Worm (Caenorhabditis elegans) whole organism, late embryonic: ENCODE data around the gene F54H5.14.
A peak's percentile ranks its signal among the peaks of the same experiment; 100 is the strongest.

Experiments
- C08G9.2 ChIP-seq: sonication (generic microtip); optimal IDR thresholded peaks from 2 replicates; lab custom pipeline; 2016; ENCODE audit warnings: mild to moderate bottlenecking, missing genetic modification characterization, moderate library complexity, missing compliant biosample characterization
- C38D4.7 ChIP-seq: fragments of 200-800 bp; sonication (Bioruptor generic); optimal IDR thresholded peaks from 2 replicates; lab custom pipeline; 2018; ENCODE audit warnings: mild to moderate bottlenecking, missing genetic modification characterization, moderate library complexity, missing compliant biosample characterization
- F13H6.1 ChIP-seq: sonication (generic microtip); optimal IDR thresholded peaks from 2 replicates; lab custom pipeline; 2016; ENCODE audit warnings: missing genetic modification characterization, missing compliant biosample characterization
- K09A11.1 ChIP-seq: sonication (generic microtip); optimal IDR thresholded peaks from 2 replicates; lab custom pipeline; 2017; ENCODE audit warnings: antibody characterized with exemption, mild to moderate bottlenecking, missing genetic modification characterization, missing compliant biosample characterization; ENCODE audit not compliant: insufficient read depth
- T23F11.4 ChIP-seq: fragments of 200-800 bp; sonication (Bioruptor generic); optimal IDR thresholded peaks from 2 replicates; lab custom pipeline; 2018; ENCODE audit warnings: mild to moderate bottlenecking, missing genetic modification characterization, missing compliant biosample characterization
- ahr-1 ChIP-seq: sonication (generic microtip); optimal IDR thresholded peaks from 2 replicates; lab custom pipeline; 2016; ENCODE audit warnings: missing genetic modification characterization, missing compliant biosample characterization
- ama-1 ChIP-seq: fragments of 150-350 bp; optimal IDR thresholded peaks from 2 replicates; lab custom pipeline; 2014
- ceh-14 ChIP-seq: sonication (generic microtip); optimal IDR thresholded peaks from 2 replicates; lab custom pipeline; 2016; ENCODE audit warnings: missing genotype, missing genetic modification characterization, missing compliant biosample characterization
- ceh-19 ChIP-seq: fragments of 200-800 bp; sonication (Bioruptor generic); optimal IDR thresholded peaks from 2 replicates; lab custom pipeline; 2018; ENCODE audit warnings: mild to moderate bottlenecking, missing genetic modification characterization, missing compliant biosample characterization
- ceh-2 ChIP-seq: sonication (generic microtip); optimal IDR thresholded peaks from 2 replicates; lab custom pipeline; 2016; ENCODE audit warnings: missing genotype, missing genetic modification characterization, missing compliant biosample characterization
- ceh-22 ChIP-seq: sonication (generic microtip); optimal IDR thresholded peaks from 2 replicates; lab custom pipeline; 2017; ENCODE audit warnings: missing biosample characterization, missing genetic modification characterization
- ceh-24 ChIP-seq: sonication (generic microtip); optimal IDR thresholded peaks from 2 replicates; lab custom pipeline; 2016; ENCODE audit warnings: mild to moderate bottlenecking, missing genetic modification characterization, missing compliant biosample characterization
- ceh-30 ChIP-seq: fragments of 150-350 bp; optimal IDR thresholded peaks from 2 replicates; lab custom pipeline; 2014; ENCODE audit warnings: missing biosample characterization, missing genetic modification characterization
- ceh-31 ChIP-seq: sonication (generic microtip); optimal IDR thresholded peaks from 2 replicates; lab custom pipeline; 2016; ENCODE audit warnings: missing genetic modification characterization, missing compliant biosample characterization
- ceh-34 ChIP-seq: sonication (generic microtip); optimal IDR thresholded peaks from 2 replicates; lab custom pipeline; 2016; ENCODE audit warnings: mild to moderate bottlenecking, missing genetic modification characterization, missing compliant biosample characterization
- ceh-48 ChIP-seq: sonication (generic microtip); optimal IDR thresholded peaks from 2 replicates; lab custom pipeline; 2016; ENCODE audit warnings: missing genetic modification characterization, inconsistent platforms, missing compliant biosample characterization
- ceh-6 ChIP-seq: fragments of 200-800 bp; sonication (Bioruptor generic); optimal IDR thresholded peaks from 2 replicates; lab custom pipeline; 2018; ENCODE audit warnings: mild to moderate bottlenecking, missing genetic modification characterization, missing compliant biosample characterization
- ceh-9 ChIP-seq: sonication (generic microtip); optimal IDR thresholded peaks from 2 replicates; lab custom pipeline; 2016; ENCODE audit warnings: mild to moderate bottlenecking, missing genetic modification characterization, inconsistent platforms, missing compliant biosample characterization
- che-1 ChIP-seq: sonication (generic microtip); optimal IDR thresholded peaks from 2 replicates; lab custom pipeline; 2016; ENCODE audit warnings: mild to moderate bottlenecking, missing genetic modification characterization, missing compliant biosample characterization
- elt-4 ChIP-seq: sonication (generic microtip); optimal IDR thresholded peaks from 2 replicates; lab custom pipeline; 2016; ENCODE audit warnings: missing genetic modification characterization, missing compliant biosample characterization
- eyg-1 ChIP-seq: sonication (generic microtip); optimal IDR thresholded peaks from 2 replicates; lab custom pipeline; 2016; ENCODE audit warnings: missing genotype, missing genetic modification characterization, missing compliant biosample characterization
- fkh-6 ChIP-seq: sonication (generic microtip); optimal IDR thresholded peaks from 2 replicates; lab custom pipeline; 2016; ENCODE audit warnings: missing genetic modification characterization, missing compliant biosample characterization
- gmeb-2 ChIP-seq: sonication (generic microtip); optimal IDR thresholded peaks from 2 replicates; lab custom pipeline; 2016; ENCODE audit warnings: missing genetic modification characterization, inconsistent platforms, missing compliant biosample characterization
- hlh-15 ChIP-seq: sonication (generic microtip); optimal IDR thresholded peaks from 2 replicates; lab custom pipeline; 2016; ENCODE audit warnings: missing genetic modification characterization, missing compliant biosample characterization
- hlh-30 ChIP-seq: sonication (generic microtip); optimal IDR thresholded peaks from 2 replicates; lab custom pipeline; 2017; ENCODE audit warnings: antibody characterized with exemption, missing genetic modification characterization, missing compliant biosample characterization; ENCODE audit not compliant: insufficient read depth
- hlh-6 ChIP-seq: sonication (generic microtip); optimal IDR thresholded peaks from 2 replicates; lab custom pipeline; 2016; ENCODE audit warnings: missing genotype, missing genetic modification characterization, missing compliant biosample characterization
- lim-6 ChIP-seq: sonication (generic microtip); optimal IDR thresholded peaks from 2 replicates; lab custom pipeline; 2016; ENCODE audit warnings: missing genetic modification characterization, missing compliant biosample characterization
- lin-11 ChIP-seq: fragments of 200-800 bp; sonication (Bioruptor generic); optimal IDR thresholded peaks from 2 replicates; lab custom pipeline; 2018; ENCODE audit warnings: mild to moderate bottlenecking, missing genetic modification characterization, missing compliant biosample characterization
- nhr-232 ChIP-seq: sonication (generic microtip); optimal IDR thresholded peaks from 2 replicates; lab custom pipeline; 2016; ENCODE audit warnings: missing genetic modification characterization, missing compliant biosample characterization
- odd-2 ChIP-seq: sonication (generic microtip); optimal IDR thresholded peaks from 2 replicates; lab custom pipeline; 2017; ENCODE audit warnings: antibody characterized with exemption, mild to moderate bottlenecking, missing genetic modification characterization, missing compliant biosample characterization
- pha-2 ChIP-seq: sonication (generic microtip); optimal IDR thresholded peaks from 2 replicates; lab custom pipeline; 2017; ENCODE audit warnings: mild to moderate bottlenecking, missing genetic modification characterization, missing compliant biosample characterization
- pqm-1 ChIP-seq: sonication (generic microtip); optimal IDR thresholded peaks from 2 replicates; lab custom pipeline; 2016; ENCODE audit warnings: missing genetic modification characterization, missing compliant biosample characterization
- pros-1 ChIP-seq: fragments of 150-350 bp; optimal IDR thresholded peaks from 2 replicates; lab custom pipeline; 2014; ENCODE audit warnings: missing biosample characterization, missing genetic modification reagents, missing genetic modification characterization
- rnt-1 ChIP-seq: sonication (generic microtip); optimal IDR thresholded peaks from 2 replicates; lab custom pipeline; 2016; ENCODE audit warnings: missing genetic modification characterization, missing compliant biosample characterization
- sdc-2 ChIP-seq: sonication (generic microtip); optimal IDR thresholded peaks from 2 replicates; lab custom pipeline; 2016; ENCODE audit warnings: missing genotype, missing genetic modification characterization, missing compliant biosample characterization
- sox-4 ChIP-seq: sonication (generic microtip); optimal IDR thresholded peaks from 2 replicates; lab custom pipeline; 2017; ENCODE audit warnings: mild to moderate bottlenecking, missing genetic modification characterization, inconsistent platforms, missing compliant biosample characterization
- unc-42 ChIP-seq: sonication (generic microtip); optimal IDR thresholded peaks from 2 replicates; lab custom pipeline; 2016; ENCODE audit warnings: missing genotype, missing genetic modification characterization, missing compliant biosample characterization
- zip-5 ChIP-seq: sonication (generic microtip); optimal IDR thresholded peaks from 2 replicates; lab custom pipeline; 2016; ENCODE audit warnings: missing genetic modification characterization, missing compliant biosample characterization
- ztf-16 ChIP-seq: sonication (generic microtip); optimal IDR thresholded peaks from 2 replicates; lab custom pipeline; 2017; ENCODE audit warnings: missing genetic modification characterization, missing compliant biosample characterization

The F54H5.14 gene

ce11 chrII:6588605-6589292, 36.5 kb downstream of the F54H5.14 start, which contains the start of gene icd-1 (continued):
- TF ChIP-seq K09A11.1 (tag; lab: Kevin White, UChicago), result peak; percentile 60
- TF ChIP-seq odd-2 (tag; lab: Kevin White, UChicago), result no peak
- TF ChIP-seq ztf-16 (tag; lab: Kevin White, UChicago), result no peak
- TF ChIP-seq ceh-6 (GFP tag; lab: Kevin White, UChicago), result no peak
- no peak for TF ChIP-seq ahr-1 (tag; lab: Kevin White, UChicago)
- no peak for TF ChIP-seq ama-1 (lab: Kevin White, UChicago)
- TF ChIP-seq pros-1 (tag; lab: Kevin White, UChicago), result peak; percentile 59
- peak; percentile 13 for TF ChIP-seq lim-6 (tag; lab: Kevin White, UChicago)
- TF ChIP-seq sox-4 (tag; lab: Kevin White, UChicago), result no peak
- TF ChIP-seq sdc-2 (tag; lab: Kevin White, UChicago), result no peak
- TF ChIP-seq hlh-30, result peak; percentile 80
- TF ChIP-seq ceh-22, result no peak
- peak; percentile 68 for TF ChIP-seq ceh-14
- peak; percentile 79 for TF ChIP-seq ceh-34
- peak; percentile 72 for TF ChIP-seq rnt-1 (tag; lab: Kevin White, UChicago)
- peak; percentile 7 for TF ChIP-seq C08G9.2
- peak; percentile 82 for TF ChIP-seq ceh-30 (tag; lab: Kevin White, UChicago)
- no peak for TF ChIP-seq pha-2 (tag; lab: Kevin White, UChicago)
- no peak for TF ChIP-seq hlh-15 (tag; lab: Kevin White, UChicago)
- peak; percentile 17 for TF ChIP-seq ceh-48 (tag; lab: Kevin White, UChicago)
- no peak for TF ChIP-seq C38D4.7 (GFP tag; lab: Kevin White, UChicago)
- TF ChIP-seq hlh-6 (tag; lab: Kevin White, UChicago), result no peak
- TF ChIP-seq elt-4, result no peak
- peak; percentile 74 for TF ChIP-seq unc-42 (tag; lab: Kevin White, UChicago)
- TF ChIP-seq ceh-19 (GFP tag; lab: Kevin White, UChicago), result no peak
- no peak for TF ChIP-seq ceh-9 (tag; lab: Kevin White, UChicago)
- no peak for TF ChIP-seq ceh-24 (tag; lab: Kevin White, UChicago)
- no peak for TF ChIP-seq F13H6.1 (tag; lab: Kevin White, UChicago)
- TF ChIP-seq che-1 (tag; lab: Kevin White, UChicago), result no peak
- no peak for TF ChIP-seq ceh-2 (tag; lab: Kevin White, UChicago)
- TF ChIP-seq T23F11.4 (GFP tag; lab: Kevin White, UChicago), result no peak
- no peak for TF ChIP-seq fkh-6 (tag; lab: Kevin White, UChicago)
- TF ChIP-seq nhr-232, result no peak
- TF ChIP-seq ceh-31 (tag; lab: Kevin White, UChicago), result peak; percentile 88
- TF ChIP-seq pqm-1 (tag; lab: Kevin White, UChicago), result no peak
- no peak for TF ChIP-seq gmeb-2 (tag; lab: Kevin White, UChicago)
- TF ChIP-seq eyg-1 (tag; lab: Kevin White, UChicago), result no peak

- TF ChIP-seq ama-1 (lab: Kevin White, UChicago) (peak; percentile 43), zip-5 (no peak)
These were observed 37.8 kb downstream of the F54H5.14 start, which contains the start of gene C56C10.7 for ce11 chrII:6587264-6587870. Gene C56C10.7, minus strand, starts transcription at chrII:6587575.

DNA sequence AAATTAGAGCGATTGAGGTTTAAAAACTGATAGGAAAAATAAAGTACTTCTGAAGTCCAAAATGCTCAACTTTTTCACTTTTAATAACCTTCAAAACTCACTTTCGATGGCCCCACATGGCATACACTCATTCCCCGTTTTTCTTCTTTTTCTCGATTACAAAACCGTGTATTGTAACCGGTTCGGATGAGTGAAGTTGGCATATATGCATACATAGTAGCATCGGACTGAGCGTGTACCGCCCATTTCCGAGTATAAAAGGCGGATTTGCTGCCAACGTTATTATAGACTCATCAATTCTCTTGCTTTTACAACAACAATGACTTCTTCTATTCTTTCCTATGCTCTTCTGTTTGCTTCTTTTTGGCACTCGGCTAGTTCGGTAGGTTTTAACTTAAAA, 42.4 kb downstream of the F54H5.14 start, which contains the start of gene C56C10.4:
TSS of gene C56C10.4 (plus strand) at position 301 of the 400 bp plus-strand sequence.
- no peak for TF ChIP-seq ceh-9 (tag; lab: Kevin White, UChicago)
- TF ChIP-seq lin-11, result no peak
